Worm (Caenorhabditis elegans) whole organism, L1 larva: ENCODE measurements around the gene C54D1.7.
A peak's percentile ranks its signal among the peaks of the same experiment; 100 is the strongest.

Experiments used
- C16A3.4 ChIP-seq: fragments of 150-350 bp; optimal IDR thresholded peaks from 2 replicates; lab custom pipeline; 2014; ENCODE audit warnings: missing biosample characterization, missing genetic modification characterization
- C34B4.2 ChIP-seq: sonication (generic microtip); optimal IDR thresholded peaks from 2 replicates; lab custom pipeline; 2017; ENCODE audit warnings: mild to moderate bottlenecking, missing genetic modification characterization, missing compliant biosample characterization
- F16B12.6 ChIP-seq: fragments of 150-350 bp; optimal IDR thresholded peaks from 2 replicates; lab custom pipeline; 2014; ENCODE audit warnings: missing biosample characterization, missing genetic modification characterization
- aha-1 ChIP-seq: fragments of 150-350 bp; optimal IDR thresholded peaks from 2 replicates; lab custom pipeline; 2014; ENCODE audit warnings: missing biosample characterization, missing genetic modification characterization
- blmp-1 ChIP-seq: fragments of 150-350 bp; optimal IDR thresholded peaks from 2 replicates; lab custom pipeline; 2014; ENCODE audit warnings: missing biosample characterization, missing genetic modification characterization
- ceh-63 ChIP-seq: fragments of 200-800 bp; sonication (Bioruptor generic); optimal IDR thresholded peaks from 2 replicates; lab custom pipeline; 2018; ENCODE audit warnings: mild to moderate bottlenecking, missing genetic modification characterization, missing compliant biosample characterization
- ceh-82 ChIP-seq, 3 experiments: fragments of 150-350 bp in 1 of 3; sonication (generic microtip) in 2 of 3; optimal IDR thresholded peaks; 2 replicates each; lab custom pipeline; 2014 to 2017; ENCODE audit warnings: missing biosample characterization in 3 of 3, missing genetic modification characterization in 3 of 3
- dpl-1 ChIP-seq, 3 experiments: fragments of 150-350 bp in 2 of 3; sonication (generic microtip) in 1 of 3; optimal IDR thresholded peaks; 2 replicates each; lab custom pipeline; 2014 to 2017; ENCODE audit warnings: missing biosample characterization in 3 of 3, missing genetic modification characterization in 3 of 3, missing genetic modification reagents in 3 of 3
- dsc-1 ChIP-seq: sonication (generic microtip); optimal IDR thresholded peaks from 2 replicates; lab custom pipeline; 2016; ENCODE audit warnings: mild to moderate bottlenecking, missing genetic modification characterization, missing compliant biosample characterization
- efl-1 ChIP-seq, 4 experiments: fragments of 150-350 bp; optimal IDR thresholded peaks in 3 of 4; peaks in 1 of 4; 1 replicate in 1 of 4; 2 replicates in 3 of 4; lab custom pipeline; 2014; ENCODE audit warnings: missing biosample characterization in 2 of 4, missing genetic modification characterization in 2 of 4, missing genetic modification reagents in 2 of 4
- egl-13 ChIP-seq: sonication (generic microtip); optimal IDR thresholded peaks from 2 replicates; lab custom pipeline; 2016; ENCODE audit warnings: missing genotype, missing genetic modification reagents, missing genetic modification characterization, missing compliant biosample characterization
- elt-3 ChIP-seq, 6 experiments: fragments of 150-350 bp in 1 of 6; sonication (generic microtip); optimal IDR thresholded peaks; 2 replicates each; lab custom pipeline; 2017 to 2018; ENCODE audit warnings: missing biosample characterization in 6 of 6, missing genetic modification characterization in 6 of 6, inconsistent platforms in 1 of 6
- fkh-10 ChIP-seq: sonication (generic microtip); optimal IDR thresholded peaks from 2 replicates; lab custom pipeline; 2017; ENCODE audit warnings: missing biosample characterization, missing genetic modification reagents, missing genetic modification characterization
- hlh-17 ChIP-seq: fragments of 200-800 bp; sonication (Bioruptor generic); optimal IDR thresholded peaks from 2 replicates; lab custom pipeline; 2018; ENCODE audit warnings: missing genetic modification characterization, mild to moderate bottlenecking, missing compliant biosample characterization, moderate library complexity, borderline replicate concordance
- lin-14 ChIP-seq: fragments of 200-800 bp; sonication (Bioruptor generic); optimal IDR thresholded peaks from 2 replicates; lab custom pipeline; 2018; ENCODE audit warnings: mild to moderate bottlenecking, missing genetic modification characterization, moderate library complexity, missing compliant biosample characterization
- lin-35 ChIP-seq, 2 experiments: fragments of 150-350 bp; optimal IDR thresholded peaks; 2 replicates each; lab custom pipeline; 2014; ENCODE audit warnings: missing biosample characterization in 2 of 2, missing genetic modification characterization in 2 of 2, missing genetic modification reagents in 2 of 2
- nhr-12 ChIP-seq: sonication (generic microtip); optimal IDR thresholded peaks from 2 replicates; lab custom pipeline; 2017; ENCODE audit warnings: missing biosample characterization, missing genetic modification characterization
- nhr-20 ChIP-seq: sonication (generic microtip); optimal IDR thresholded peaks from 2 replicates; lab custom pipeline; 2016; ENCODE audit warnings: mild to moderate bottlenecking, missing genetic modification characterization, missing compliant biosample characterization
- nhr-237 ChIP-seq: fragments of 150-350 bp; optimal IDR thresholded peaks from 2 replicates; lab custom pipeline; 2014; ENCODE audit warnings: missing biosample characterization, missing genetic modification characterization
- nhr-47 ChIP-seq: sonication (generic microtip); optimal IDR thresholded peaks from 2 replicates; lab custom pipeline; 2016; ENCODE audit warnings: mild to moderate bottlenecking, missing genetic modification characterization, moderate library complexity, missing compliant biosample characterization
- nhr-71 ChIP-seq: sonication (generic microtip); optimal IDR thresholded peaks from 2 replicates; lab custom pipeline; 2016; ENCODE audit warnings: mild to moderate bottlenecking, missing genetic modification characterization, moderate library complexity, missing compliant biosample characterization
- nhr-84 ChIP-seq: sonication (generic microtip); optimal IDR thresholded peaks from 2 replicates; lab custom pipeline; 2017; ENCODE audit warnings: missing biosample characterization, missing genetic modification characterization
- nhr-85 ChIP-seq: sonication (generic microtip); peaks from one replicate; lab custom pipeline; 2016; ENCODE audit warnings: missing genetic modification characterization, inconsistent platforms, missing compliant biosample characterization
- nhr-90 ChIP-seq: sonication (generic microtip); optimal IDR thresholded peaks from 2 replicates; lab custom pipeline; 2016; ENCODE audit warnings: mild to moderate bottlenecking, missing genetic modification characterization, missing compliant biosample characterization; ENCODE audit not compliant: poor library complexity
- pax-3 ChIP-seq: fragments of 200-800 bp; sonication (Bioruptor generic); optimal IDR thresholded peaks from 2 replicates; lab custom pipeline; 2018; ENCODE audit warnings: mild to moderate bottlenecking, missing genetic modification characterization, moderate library complexity, missing compliant biosample characterization
- rnt-1 ChIP-seq: sonication (generic microtip); optimal IDR thresholded peaks from 2 replicates; lab custom pipeline; 2016; ENCODE audit warnings: mild to moderate bottlenecking, missing genetic modification characterization, moderate library complexity, missing compliant biosample characterization
- snu-23 ChIP-seq: sonication (generic microtip); optimal IDR thresholded peaks from 2 replicates; lab custom pipeline; 2016; ENCODE audit warnings: missing genetic modification characterization, missing compliant biosample characterization
- sptf-1 ChIP-seq: fragments of 150-350 bp; optimal IDR thresholded peaks from 2 replicates; lab custom pipeline; 2014; ENCODE audit warnings: missing biosample characterization, missing genetic modification characterization
- sup-37 ChIP-seq: fragments of 200-800 bp; sonication (Bioruptor generic); optimal IDR thresholded peaks from 2 replicates; lab custom pipeline; 2018; ENCODE audit warnings: mild to moderate bottlenecking, missing genetic modification characterization, missing compliant biosample characterization
- swsn-7 ChIP-seq: sonication (generic microtip); optimal IDR thresholded peaks from 2 replicates; lab custom pipeline; 2016; ENCODE audit warnings: missing genetic modification characterization, missing compliant biosample characterization
- tlp-1 ChIP-seq: fragments of 150-350 bp; optimal IDR thresholded peaks from 2 replicates; lab custom pipeline; 2014; ENCODE audit warnings: missing biosample characterization, missing genetic modification characterization
- unc-130 ChIP-seq: fragments of 150-350 bp; optimal IDR thresholded peaks from 2 replicates; lab custom pipeline; 2017; ENCODE audit warnings: missing biosample characterization, missing genetic modification characterization, inconsistent platforms
- unc-62 ChIP-seq: fragments of 150-350 bp; optimal IDR thresholded peaks from 2 replicates; lab custom pipeline; 2014; ENCODE audit warnings: missing biosample characterization, missing genetic modification reagents, missing genetic modification characterization
- unc-86 ChIP-seq: sonication (generic microtip); optimal IDR thresholded peaks from 2 replicates; lab custom pipeline; 2016; ENCODE audit warnings: missing genetic modification characterization, missing compliant biosample characterization
- xbp-1 ChIP-seq: sonication (generic microtip); optimal IDR thresholded peaks from 2 replicates; lab custom pipeline; 2016; ENCODE audit warnings: missing genetic modification characterization, missing compliant biosample characterization
- ztf-4 ChIP-seq: fragments of 150-350 bp; optimal IDR thresholded peaks from 2 replicates; lab custom pipeline; 2014; ENCODE audit warnings: missing biosample characterization, missing genetic modification characterization

C54D1.7 gene

DNA sequence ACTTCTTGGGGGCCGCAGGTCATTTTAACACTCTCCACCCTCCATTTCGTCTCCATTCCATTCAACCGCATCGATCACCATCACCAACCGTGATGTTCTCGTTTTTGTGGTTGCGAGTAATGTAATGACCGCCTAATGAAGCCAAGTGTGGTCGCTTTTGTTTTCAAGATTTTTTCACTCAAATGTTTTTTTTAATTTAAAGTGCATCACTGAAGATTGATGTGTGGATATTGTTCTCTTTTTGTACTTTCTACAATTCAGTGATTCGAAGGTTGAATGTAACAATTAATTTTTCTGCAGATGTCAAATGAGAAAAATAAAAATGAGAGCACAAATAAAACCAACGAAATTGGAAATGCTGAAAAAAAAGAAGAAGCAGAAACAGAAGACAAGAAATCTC, 2.9 kb upstream of the C54D1.7 start, which contains the start of gene pgp-10:
pgp-10 (plus strand) TSS at position 301 of the 400 bp plus-strand sequence.
- TF ChIP-seq unc-62 (GFP tag; lab: Kevin White, UChicago) (no peak), nhr-85 (tag; lab: Kevin White, UChicago) (peak; percentile 35)
- TF ChIP-seq, all 84 proteins: peak for 1

DNA sequence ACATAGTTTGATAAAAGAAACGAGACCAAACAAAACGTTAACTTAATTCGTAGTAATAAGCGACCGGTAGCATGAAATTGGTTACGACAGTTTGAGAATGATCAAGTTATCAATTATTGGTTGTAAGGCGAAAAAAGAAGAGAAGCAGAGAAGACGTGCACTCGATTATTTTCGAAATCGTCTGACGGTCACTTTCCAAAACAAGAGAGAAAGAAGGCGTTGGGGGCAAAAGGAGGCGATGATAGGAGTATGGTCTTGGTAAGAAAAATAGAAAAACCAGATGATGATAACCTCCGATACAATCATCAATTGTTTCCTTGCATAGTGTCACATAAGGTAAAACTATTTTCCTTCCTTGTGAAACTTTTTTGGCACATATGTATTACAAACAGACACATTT, 1.6 kb upstream of the C54D1.7 start:
- no peak for TF ChIP-seq C34B4.2
- TF ChIP-seq blmp-1 (tag; lab: Kevin White, UChicago) = peak; percentile 64
- TF ChIP-seq nhr-47 (tag; lab: Kevin White, UChicago) = no peak
- TF ChIP-seq lin-14 (GFP tag; lab: Kevin White, UChicago) = peak; percentile 45
- no peak for TF ChIP-seq ztf-4 (tag; lab: Kevin White, UChicago)
- peak; percentile 24 for TF ChIP-seq snu-23 (GFP tag; lab: Kevin White, UChicago)
- peak; percentile 44 for TF ChIP-seq unc-130 (tag; lab: Kevin White, UChicago)
- peak; percentile 70 for TF ChIP-seq nhr-85 (tag; lab: Kevin White, UChicago)
- TF ChIP-seq lin-35 (GFP tag; optimal IDR thresholded peaks at IDR 0.05; lab: Kevin White, UChicago) = peak in 1 of 2 experiments; percentile 31
- peak; percentile 40 for TF ChIP-seq nhr-20 (tag; lab: Kevin White, UChicago)
- TF ChIP-seq elt-3 (tag; optimal IDR thresholded peaks at IDR 0.05; lab: Kevin White, UChicago) = peak in 1 of 6 experiments; percentile 25

DNA sequence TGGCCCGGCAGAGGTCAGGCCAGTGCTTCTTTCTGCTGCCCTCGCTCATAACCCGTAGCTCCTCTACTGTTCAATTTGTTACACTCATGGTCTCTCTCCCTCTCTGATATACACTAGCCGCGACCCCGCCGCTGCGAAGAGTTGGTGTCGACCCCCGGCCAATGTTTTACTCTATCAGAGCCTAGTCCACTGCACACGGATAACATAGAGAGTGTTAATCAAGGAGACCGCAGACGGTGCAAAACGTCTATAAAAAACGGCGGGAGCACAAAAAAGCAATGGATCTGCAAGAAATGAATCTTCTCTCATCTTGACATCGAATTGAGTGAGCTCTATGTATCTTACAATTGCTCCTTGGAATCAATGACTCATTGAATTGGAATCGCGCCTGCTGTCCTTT, 2.4 kb downstream of the C54D1.7 start:
- no peak for TF ChIP-seq nhr-237 (tag; lab: Kevin White, UChicago)
- peak; percentile 44 for TF ChIP-seq unc-130 (tag; lab: Kevin White, UChicago)
- TF ChIP-seq efl-1 (optimal IDR thresholded peaks at IDR 0.05; lab: Kevin White, UChicago) = peak in 1 of 2 experiments; percentile 17
- TF ChIP-seq efl-1 (GFP tag; optimal IDR thresholded peaks at IDR 0.05 in 1 of 2; lab: Kevin White, UChicago) = peak in 1 of 2 experiments; percentile 90
- TF ChIP-seq ceh-63 (GFP tag; lab: Kevin White, UChicago) = no peak
- TF ChIP-seq C16A3.4 (tag; lab: Kevin White, UChicago) = no peak
- peak in 2 of 3 experiments; percentile 2 to 22 for TF ChIP-seq dpl-1 (GFP tag; optimal IDR thresholded peaks at IDR 0.05; lab: Kevin White, UChicago)
- no peak for TF ChIP-seq fkh-10 (GFP tag; lab: Kevin White, UChicago)
- peak; percentile 33 for TF ChIP-seq snu-23 (GFP tag; lab: Kevin White, UChicago)
- TF ChIP-seq ceh-82 (tag; optimal IDR thresholded peaks at IDR 0.05; lab: Kevin White, UChicago) = no peak
- TF ChIP-seq nhr-12 (tag; lab: Kevin White, UChicago) = no peak
- no peak for TF ChIP-seq egl-13
- TF ChIP-seq sup-37 (GFP tag; lab: Kevin White, UChicago) = no peak
- TF ChIP-seq aha-1 (tag; lab: Kevin White, UChicago) = no peak
- TF ChIP-seq swsn-7 (tag; lab: Kevin White, UChicago) = peak; percentile 2
- TF ChIP-seq hlh-17 (GFP tag; lab: Kevin White, UChicago) = no peak
- no peak for TF ChIP-seq tlp-1 (tag; lab: Kevin White, UChicago)
- peak; percentile 65 for TF ChIP-seq rnt-1
- no peak for TF ChIP-seq unc-86 (tag; lab: Kevin White, UChicago)
- no peak for TF ChIP-seq nhr-90 (tag; lab: Kevin White, UChicago)
- peak; percentile 66 for TF ChIP-seq dsc-1 (tag; lab: Kevin White, UChicago)
- TF ChIP-seq lin-14 (GFP tag; lab: Kevin White, UChicago) = peak; percentile 67
- no peak for TF ChIP-seq nhr-20 (tag; lab: Kevin White, UChicago)
- no peak for TF ChIP-seq pax-3
- no peak for TF ChIP-seq nhr-84 (tag; lab: Kevin White, UChicago)
- TF ChIP-seq nhr-71 (tag; lab: Kevin White, UChicago) = peak; percentile 68

DNA sequence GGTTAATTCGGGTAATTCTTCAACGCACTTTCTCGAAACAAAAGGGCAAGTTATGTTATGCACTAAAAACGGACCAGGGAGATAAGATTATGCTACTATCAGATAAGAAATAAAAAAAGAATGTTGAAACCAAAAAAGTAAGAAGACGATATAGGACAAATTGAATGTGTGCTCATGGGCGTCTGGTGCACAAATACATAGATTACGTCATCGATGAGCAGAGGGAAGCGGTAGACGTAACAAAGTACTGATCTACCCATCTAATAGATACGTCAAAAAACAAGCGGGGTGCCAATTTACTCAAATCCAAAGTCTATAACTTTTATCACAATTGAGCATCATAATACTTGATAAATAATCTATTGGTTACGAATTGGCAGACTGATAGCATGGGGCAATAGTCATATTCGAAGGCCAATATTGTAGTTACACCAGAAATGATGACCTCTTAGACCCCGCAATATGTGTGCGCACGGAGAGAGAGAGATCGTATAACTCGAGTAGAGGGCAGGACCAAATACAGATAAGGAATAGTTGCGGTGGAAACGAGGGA, 3.8 kb downstream of the C54D1.7 start:
- no peak for TF ChIP-seq aha-1 (tag; lab: Kevin White, UChicago)
- no peak for TF ChIP-seq xbp-1 (tag; lab: Kevin White, UChicago)
- no peak for TF ChIP-seq sptf-1 (tag; lab: Kevin White, UChicago)
- TF ChIP-seq efl-1 (optimal IDR thresholded peaks at IDR 0.05; lab: Kevin White, UChicago) = no peak
- peak in 1 of 2 experiments; percentile 87 for TF ChIP-seq efl-1 (GFP tag; optimal IDR thresholded peaks at IDR 0.05 in 1 of 2; lab: Kevin White, UChicago)
- no peak for TF ChIP-seq F16B12.6
